Fruit fly (Drosophila melanogaster) whole organism, embryonic: ENCODE data around the gene CG6236.

Source experiments
- Ada2b ChIP-seq: fragments of 200-800 bp; sonication (Bioruptor generic); IDR thresholded peaks from 2 replicates; pipeline ENCODE4 v1.3.6; 2022; ENCODE audit warnings: missing biosample characterization, missing genetic modification characterization
- CG10209 ChIP-seq: fragments of 200-800 bp; sonication (Bioruptor generic); optimal IDR thresholded peaks from 3 replicates; lab custom pipeline; 2017; ENCODE audit warnings: missing biosample characterization, mild to moderate bottlenecking, missing genetic modification characterization, missing genetic modification reagents
- CG12071 ChIP-seq: fragments of 200-800 bp; sonication (Bioruptor generic); optimal IDR thresholded peaks from 3 replicates; lab custom pipeline; 2018; ENCODE audit warnings: missing biosample characterization, mild to moderate bottlenecking, missing genetic modification characterization
- CG13424 ChIP-seq: fragments of 200-800 bp; sonication (Bioruptor generic); optimal IDR thresholded peaks from 2 replicates; lab custom pipeline; 2019; ENCODE audit warnings: missing biosample characterization, mild to moderate bottlenecking, missing genetic modification characterization, moderate library complexity
- CG1647 ChIP-seq: fragments of 200-800 bp; sonication (Bioruptor generic); optimal IDR thresholded peaks from 3 replicates; lab custom pipeline; 2016; ENCODE audit warnings: missing biosample characterization, missing genetic modification characterization
- CG16779 ChIP-seq: fragments of 200-800 bp; sonication (Bioruptor generic); IDR thresholded peaks from 2 replicates; pipeline ENCODE4 v1.3.6; 2022; ENCODE audit warnings: missing biosample characterization, missing genetic modification characterization
- CG16813 ChIP-seq: fragments of 200-800 bp; sonication (Bioruptor generic); IDR thresholded peaks from 3 replicates; pipeline ENCODE4 v1.3.6; 2022; ENCODE audit warnings: missing biosample characterization, missing genetic modification characterization; ENCODE audit not compliant: partially characterized antibody
- CG18262 ChIP-seq: fragments of 200-800 bp; optimal IDR thresholded peaks from 3 replicates; lab custom pipeline; 2019; ENCODE audit warnings: missing biosample characterization, mild to moderate bottlenecking, missing genetic modification characterization, moderate library complexity
- CG2116 ChIP-seq: fragments of 200-800 bp; sonication (Bioruptor generic); optimal IDR thresholded peaks from 3 replicates; lab custom pipeline; 2018; ENCODE audit warnings: missing biosample characterization, mild to moderate bottlenecking, missing genetic modification characterization
- CG2129 ChIP-seq: fragments of 200-800 bp; sonication (Bioruptor generic); IDR thresholded peaks from 2 replicates; pipeline ENCODE4 v1.3.6; 2022; ENCODE audit warnings: missing biosample characterization, missing genetic modification characterization; ENCODE audit not compliant: partially characterized antibody
- CG31365 ChIP-seq: fragments of 200-800 bp; sonication (Bioruptor generic); optimal IDR thresholded peaks from 2 replicates; lab custom pipeline; 2018; ENCODE audit warnings: missing biosample characterization, mild to moderate bottlenecking, missing genetic modification characterization
- CG34224 ChIP-seq: fragments of 200-800 bp; sonication (Bioruptor generic); IDR thresholded peaks from 3 replicates; pipeline ENCODE4 v1.3.6; 2022; ENCODE audit warnings: missing biosample characterization, missing genetic modification characterization; ENCODE audit not compliant: partially characterized antibody
- CG3726 ChIP-seq: fragments of 200-800 bp; sonication (Bioruptor generic); IDR thresholded peaks from 3 replicates; pipeline ENCODE4, ENCODE4 v1.3.6; 2022; ENCODE audit warnings: missing biosample characterization, missing genetic modification characterization
- CG3847 ChIP-seq: fragments of 200-800 bp; sonication (Bioruptor generic); IDR thresholded peaks from 2 replicates; pipeline ENCODE4 v1.3.6; 2022; ENCODE audit warnings: missing biosample characterization, missing genetic modification characterization
- CG6254 ChIP-seq: fragments of 200-800 bp; sonication (Bioruptor generic); optimal IDR thresholded peaks from 3 replicates; lab custom pipeline; 2017; ENCODE audit warnings: mild to moderate bottlenecking, missing biosample characterization, missing genetic modification reagents, missing genetic modification characterization
- CG6272 ChIP-seq: fragments of 200-800 bp; sonication (Bioruptor generic); IDR thresholded peaks from 2 replicates; pipeline ENCODE4 v1.3.6; 2022; ENCODE audit warnings: missing biosample characterization, missing genetic modification characterization
- CG8388 ChIP-seq: fragments of 200-800 bp; sonication (Bioruptor generic); optimal IDR thresholded peaks from 2 replicates; lab custom pipeline; 2019; ENCODE audit warnings: missing biosample characterization, mild to moderate bottlenecking, missing genetic modification characterization, moderate library complexity
- CG8765 ChIP-seq: fragments of 200-800 bp; sonication (Bioruptor generic); IDR thresholded peaks from 2 replicates; pipeline ENCODE4 v1.3.6; 2022; ENCODE audit warnings: missing biosample characterization, missing genetic modification characterization
- CG9215 ChIP-seq: fragments of 200-800 bp; sonication (Bioruptor generic); IDR thresholded peaks from 2 replicates; pipeline ENCODE4 v1.3.6; 2022; ENCODE audit warnings: missing biosample characterization, missing genetic modification characterization
- CG9437 ChIP-seq: fragments of 200-800 bp; sonication (Bioruptor generic); optimal IDR thresholded peaks from 2 replicates; lab custom pipeline; 2018; ENCODE audit warnings: missing biosample characterization, mild to moderate bottlenecking, missing genetic modification characterization
- Camta ChIP-seq: fragments of 200-800 bp; sonication (Bioruptor generic); optimal IDR thresholded peaks from 2 replicates; lab custom pipeline; 2016; ENCODE audit warnings: missing biosample characterization, missing genetic modification characterization
- Drgx ChIP-seq: fragments of 200-800 bp; sonication (Bioruptor generic); IDR thresholded peaks from 2 replicates; pipeline ENCODE4 v1.3.6; 2022; ENCODE audit warnings: missing biosample characterization, missing genetic modification characterization
- GATAe ChIP-seq: fragments of 200-800 bp; sonication (Bioruptor generic); conservative IDR thresholded peaks from 2 replicates; pipeline ENCODE4 v1.3.6; 2022; ENCODE audit warnings: missing biosample characterization, missing genetic modification characterization
- Hr51 ChIP-seq, 2 experiments: fragments of 200-800 bp; sonication (Bioruptor generic); optimal IDR thresholded peaks; 2 replicates in 1 of 2; 3 replicates in 1 of 2; lab custom pipeline; 2016 to 2018; ENCODE audit warnings: missing biosample characterization in 2 of 2, missing genetic modification characterization in 2 of 2, mild to moderate bottlenecking in 1 of 2, moderate library complexity in 1 of 2
- Lim3 ChIP-seq: fragments of 200-800 bp; sonication (Bioruptor generic); IDR thresholded peaks from 2 replicates; pipeline ENCODE4 v1.3.6; 2022; ENCODE audit warnings: missing biosample characterization, missing genetic modification characterization
- Lpt ChIP-seq: fragments of >200 bp; optimal IDR thresholded peaks from 2 replicates; lab custom pipeline; 2018; ENCODE audit warnings: missing biosample characterization, missing genetic modification characterization
- MBD-R2 ChIP-seq: fragments of 200-800 bp; sonication (Bioruptor generic); IDR thresholded peaks from 2 replicates; pipeline ENCODE4 v1.3.6; 2022; ENCODE audit warnings: missing biosample characterization, missing genetic modification characterization
- Nf-YA ChIP-seq: fragments of 200-800 bp; sonication (Bioruptor generic); IDR thresholded peaks from 2 replicates; pipeline ENCODE4 v1.3.6; 2022; ENCODE audit warnings: missing biosample characterization, missing genetic modification characterization
- NfI ChIP-seq: fragments of 200-800 bp; sonication (Bioruptor generic); optimal IDR thresholded peaks from 3 replicates; lab custom pipeline; 2018; ENCODE audit warnings: missing biosample characterization, mild to moderate bottlenecking, missing genetic modification characterization, moderate library complexity
- Ravus ChIP-seq: fragments of 200-800 bp; sonication (Bioruptor generic); IDR thresholded peaks from 2 replicates; pipeline ENCODE4 v1.3.6; 2022; ENCODE audit warnings: missing biosample characterization, missing genetic modification characterization
- Sox100B ChIP-seq: fragments of 200-800 bp; sonication (Bioruptor generic); optimal IDR thresholded peaks from 3 replicates; lab custom pipeline; 2018; ENCODE audit warnings: missing biosample characterization, mild to moderate bottlenecking, missing genetic modification characterization
- Trl ChIP-seq, 3 experiments: fragments of >200 bp in 2 of 3; fragments of 200-800 bp in 1 of 3; sonication (Bioruptor generic) in 1 of 3; optimal IDR thresholded peaks; 2 replicates in 1 of 3; 3 replicates in 2 of 3; lab custom pipeline; 2016 to 2017; ENCODE audit warnings: missing biosample characterization in 1 of 3, missing genetic modification characterization in 1 of 3
- Usf ChIP-seq: fragments of 200-800 bp; sonication (Bioruptor generic); optimal IDR thresholded peaks from 2 replicates; lab custom pipeline; 2017; ENCODE audit warnings: missing genotype, missing biosample characterization, missing genetic modification characterization
- abd-A ChIP-seq: fragments of 200-800 bp; sonication (Bioruptor generic); optimal IDR thresholded peaks from 3 replicates; lab custom pipeline; 2019; ENCODE audit warnings: missing biosample characterization, mild to moderate bottlenecking, missing genetic modification characterization, moderate library complexity
- cato ChIP-seq: fragments of 200-800 bp; sonication (Bioruptor generic); optimal IDR thresholded peaks from 2 replicates; lab custom pipeline; 2016; ENCODE audit warnings: missing biosample characterization, missing genetic modification characterization, borderline replicate concordance
- ci ChIP-seq: fragments of 200-800 bp; sonication (Bioruptor generic); IDR thresholded peaks from 3 replicates; pipeline ENCODE4 v1.3.6; 2022; ENCODE audit warnings: missing biosample characterization, missing genetic modification characterization
- da ChIP-seq: fragments of 200-800 bp; sonication (Bioruptor generic); optimal IDR thresholded peaks from 2 replicates; lab custom pipeline; 2016; ENCODE audit warnings: missing biosample characterization, missing genetic modification characterization
- dmrt11E ChIP-seq: fragments of 200-800 bp; sonication (Bioruptor generic); optimal IDR thresholded peaks from 3 replicates; lab custom pipeline; 2018; ENCODE audit warnings: missing biosample characterization, mild to moderate bottlenecking, missing genetic modification characterization, moderate library complexity
- dmrt99B ChIP-seq: fragments of 200-800 bp; sonication (Bioruptor generic); optimal IDR thresholded peaks from 2 replicates; lab custom pipeline; 2018; ENCODE audit warnings: missing biosample characterization, mild to moderate bottlenecking, missing genetic modification characterization, moderate library complexity
- fd3F ChIP-seq: fragments of 200-800 bp; sonication (Bioruptor generic); optimal IDR thresholded peaks from 2 replicates; lab custom pipeline; 2018; ENCODE audit warnings: missing biosample characterization, mild to moderate bottlenecking, missing genetic modification characterization, moderate library complexity
- gfzf ChIP-seq: fragments of 200-800 bp; sonication (Bioruptor generic); optimal IDR thresholded peaks from 2 replicates; lab custom pipeline; 2016; ENCODE audit warnings: missing biosample characterization, mild to moderate bottlenecking, missing genetic modification characterization, moderate library complexity
- ham ChIP-seq: fragments of 200-800 bp; sonication (Bioruptor generic); IDR thresholded peaks from 2 replicates; pipeline ENCODE4 v1.3.6; 2022; ENCODE audit warnings: missing biosample characterization, missing genetic modification characterization
- hkb ChIP-seq, 2 experiments: fragments of 200-800 bp in 1 of 2; fragments of >200 bp in 1 of 2; sonication (Bioruptor generic) in 1 of 2; IDR thresholded peaks in 1 of 2; optimal IDR thresholded peaks in 1 of 2; 2 replicates each; pipeline versions ENCODE4 v1.3.6 to Lab custom; 2017 to 2022; ENCODE audit warnings: missing biosample characterization in 1 of 2, missing genetic modification characterization in 1 of 2
- ind ChIP-seq: fragments of 200-800 bp; sonication (Bioruptor generic); optimal IDR thresholded peaks from 3 replicates; lab custom pipeline; 2016; ENCODE audit warnings: missing biosample characterization, missing genetic modification characterization
- jumu ChIP-seq: fragments of 200-800 bp; sonication (Bioruptor generic); optimal IDR thresholded peaks from 3 replicates; lab custom pipeline; 2016; ENCODE audit warnings: missing biosample characterization, missing genetic modification characterization
- kay ChIP-seq: fragments of 200-800 bp; sonication (Bioruptor generic); optimal IDR thresholded peaks from 2 replicates; lab custom pipeline; 2016; ENCODE audit warnings: missing biosample characterization, missing genetic modification characterization
- phol ChIP-seq: fragments of 200-800 bp; sonication (Bioruptor generic); optimal IDR thresholded peaks from 3 replicates; lab custom pipeline; 2018; ENCODE audit warnings: missing biosample characterization, mild to moderate bottlenecking, missing genetic modification characterization, moderate library complexity
- pum ChIP-seq: fragments of 200-800 bp; sonication (Bioruptor generic); optimal IDR thresholded peaks from 2 replicates; lab custom pipeline; 2016; ENCODE audit warnings: missing biosample characterization, missing genetic modification characterization
- sima ChIP-seq: fragments of 200-800 bp; sonication (Bioruptor generic); optimal IDR thresholded peaks from 2 replicates; lab custom pipeline; 2016; ENCODE audit warnings: missing biosample characterization, missing genetic modification characterization
- tx ChIP-seq: fragments of 200-800 bp; sonication (Bioruptor generic); optimal IDR thresholded peaks from 2 replicates; lab custom pipeline; 2016; ENCODE audit warnings: missing biosample characterization, missing genetic modification characterization

CG6236 gene

DNA sequence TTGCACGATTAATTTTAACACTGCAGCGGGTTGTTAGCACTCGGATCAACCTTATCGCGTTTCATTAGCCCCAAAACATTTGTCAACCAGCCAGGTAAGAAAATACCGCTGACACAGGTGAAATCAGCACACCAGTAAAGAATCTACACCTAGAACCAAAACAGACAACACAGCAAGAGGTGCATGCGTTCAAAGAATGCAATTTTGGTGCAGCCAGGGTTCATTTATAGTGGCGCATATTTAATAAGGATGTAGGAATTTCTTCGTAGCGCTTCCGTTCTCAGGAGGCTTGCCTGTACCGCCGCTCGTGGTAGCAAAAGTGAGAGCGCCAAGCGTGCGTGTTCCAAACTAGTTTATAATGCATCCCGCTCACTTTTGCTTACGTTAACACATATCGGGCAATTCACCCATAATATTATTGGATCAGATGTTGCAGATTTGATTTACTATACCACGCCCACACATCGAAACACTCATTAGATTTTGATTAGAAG lies 14.4 kb upstream of the CG6236 start (continued):
- no peak for TF ChIP-seq CG3847 (GFP tag; lab: Robert Waterston, UW)
- TF ChIP-seq Usf (GFP tag; lab: Kevin White, UChicago): no peak
- no peak for TF ChIP-seq CG6272 (GFP tag; lab: Robert Waterston, UW)
- TF ChIP-seq CG16779: no peak
- TF ChIP-seq abd-A: no peak
- no peak; the same call in 2 of the 3 replicates for TF ChIP-seq CG3726 (GFP tag; lab: Robert Waterston, UW)
- TF ChIP-seq GATAe (GFP tag; lab: Robert Waterston, UW): no peak
- no peak for TF ChIP-seq Nf-YA
- TF ChIP-seq ham (GFP tag; lab: Robert Waterston, UW): no peak
- TF ChIP-seq NfI: no peak
- TF ChIP-seq fd3F (GFP tag; lab: Kevin White, UChicago): no peak
- TF ChIP-seq CG2129: no peak
- no peak for TF ChIP-seq CG6254
- no peak for TF ChIP-seq Hr51 (GFP tag; optimal IDR thresholded peaks at IDR 0.05; lab: Kevin White, UChicago)
- TF ChIP-seq Trl (optimal IDR thresholded peaks at IDR 0.05; lab: Kevin White, UChicago): peak in 1 of 2 experiments; percentile 27
- TF ChIP-seq Trl (GFP tag; optimal IDR thresholded peaks at IDR 0.05; lab: Kevin White, UChicago): no peak
- TF ChIP-seq jumu (GFP tag; lab: Kevin White, UChicago): no peak
- TF ChIP-seq dmrt11E (tag; lab: Kevin White, UChicago): no peak
- TF ChIP-seq tx (GFP tag; lab: Kevin White, UChicago): no peak
- TF ChIP-seq CG34224 (GFP tag; lab: Robert Waterston, UW): no peak
- TF ChIP-seq CG12071 (GFP tag; lab: Kevin White, UChicago): no peak
- no peak for TF ChIP-seq CG9437 (GFP tag; lab: Kevin White, UChicago)
- TF ChIP-seq CG16813 (GFP tag; lab: Robert Waterston, UW): 0 out of 3 replicates have a peak, but pooled peaks have one; percentile 21
- no peak for TF ChIP-seq CG1647 (GFP tag; lab: Kevin White, UChicago)
- TF ChIP-seq cato (GFP tag; lab: Kevin White, UChicago): no peak
- TF ChIP-seq CG13424 (tag; lab: Kevin White, UChicago): no peak
- TF ChIP-seq kay (GFP tag; lab: Kevin White, UChicago): no peak
- no peak for TF ChIP-seq ci (GFP tag; lab: Robert Waterston, UW)
- TF ChIP-seq Lpt (GFP tag; lab: Kevin White, UChicago): no peak
- no peak for TF ChIP-seq hkb (optimal IDR thresholded peaks at IDR 0.05; lab: Kevin White, UChicago)
- 0 out of 2 replicates have a peak, but pooled peaks have one; percentile 23 for TF ChIP-seq hkb (GFP tag; IDR thresholded peaks at IDR 0.05; lab: Robert Waterston, UW)
- TF ChIP-seq gfzf (GFP tag; lab: Kevin White, UChicago): no peak
- no peak for TF ChIP-seq Ravus (GFP tag; lab: Robert Waterston, UW)
- TF ChIP-seq CG18262: no peak
- no peak for TF ChIP-seq CG8388 (GFP tag; lab: Kevin White, UChicago)
- TF ChIP-seq Ada2b: no peak
- TF ChIP-seq Lim3 (GFP tag; lab: Robert Waterston, UW): no peak
- no peak for TF ChIP-seq pum (GFP tag; lab: Kevin White, UChicago)
- TF ChIP-seq dmrt99B: no peak
- no peak; the same call in 1 of the 2 replicates for TF ChIP-seq MBD-R2
- no peak for TF ChIP-seq CG8765
- TF ChIP-seq CG10209: no peak
- TF ChIP-seq ind: peak; percentile 14
- TF ChIP-seq da (GFP tag; lab: Kevin White, UChicago): no peak
- TF ChIP-seq sima: no peak
- no peak for TF ChIP-seq phol (tag; lab: Kevin White, UChicago)
- TF ChIP-seq CG9215 (GFP tag; lab: Robert Waterston, UW): no peak
- peak; percentile 64 for TF ChIP-seq Drgx (GFP tag; lab: Robert Waterston, UW)
- no peak for TF ChIP-seq CG31365 (tag; lab: Kevin White, UChicago)
- no peak for TF ChIP-seq CG2116 (GFP tag; lab: Kevin White, UChicago)
- TF ChIP-seq Camta (GFP tag; lab: Kevin White, UChicago): no peak
- no peak for TF ChIP-seq Sox100B (GFP tag; lab: Kevin White, UChicago)
